Worm (Caenorhabditis elegans): Measurements from ENCODE around the gene rpl-21.

Gene rpl-21

DNA sequence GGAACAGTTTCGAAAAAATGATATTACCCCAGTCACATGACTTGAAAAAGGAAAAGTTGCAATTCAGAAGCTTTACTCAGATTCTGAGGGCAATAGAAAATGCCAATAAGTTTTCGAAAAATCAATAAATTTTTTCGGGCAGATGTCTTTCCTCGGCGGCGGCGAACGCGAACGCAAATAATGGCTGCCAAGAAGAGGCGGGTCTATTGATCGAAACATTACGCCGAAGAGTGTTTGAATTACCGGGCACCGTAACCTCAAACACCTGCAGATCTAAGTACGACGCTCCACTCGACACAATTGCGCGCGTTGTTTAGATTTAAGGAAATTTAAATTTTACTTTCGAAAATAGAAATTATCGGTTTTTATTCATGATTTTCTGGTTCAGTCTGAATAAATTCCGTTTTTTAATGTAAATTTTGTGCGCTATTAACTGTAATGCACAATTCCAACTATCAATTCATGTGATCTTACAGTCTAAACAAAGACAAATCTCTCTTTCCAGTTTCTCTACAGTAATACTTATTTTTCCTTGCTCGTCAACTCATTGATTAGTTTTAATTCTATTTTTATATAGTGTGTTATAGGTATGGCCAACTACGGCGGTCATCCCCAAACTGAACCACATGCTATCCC is 33.9 kb upstream of the rpl-21 start, which contains the start of gene prp-8 (continued):
- TF ChIP-seq nhr-28 (tag; optimal IDR thresholded peaks at IDR 0.05) (no peak), snpc-4 (tag; optimal IDR thresholded peaks at IDR 0.05) (no peak), lin-15B (tag; optimal IDR thresholded peaks at IDR 0.05) (peak; percentile 96), ceh-82 (tag; optimal IDR thresholded peaks at IDR 0.05) (no peak), ceh-28 (tag; optimal IDR thresholded peaks at IDR 0.05) (peak; percentile 89), unc-62 (GFP tag; optimal IDR thresholded peaks at IDR 0.05) (peak; percentile 20), unc-39 (tag; optimal IDR thresholded peaks at IDR 0.05) (no peak), aly-2 (tag; optimal IDR thresholded peaks at IDR 0.05) (no peak), lsy-12 (tag; optimal IDR thresholded peaks at IDR 0.05) (peak; percentile 87), ztf-4 (tag; optimal IDR thresholded peaks at IDR 0.05) (no peak)

ce11 chrIII:8163283-8163682 is 33.3 kb upstream of the rpl-21 start, which contains the start of gene bath-42:
Gene bath-42, minus strand, starts transcription at chrIII:8163383.
- TF ChIP-seq nhr-237 (tag; optimal IDR thresholded peaks at IDR 0.05), result no peak

DNA sequence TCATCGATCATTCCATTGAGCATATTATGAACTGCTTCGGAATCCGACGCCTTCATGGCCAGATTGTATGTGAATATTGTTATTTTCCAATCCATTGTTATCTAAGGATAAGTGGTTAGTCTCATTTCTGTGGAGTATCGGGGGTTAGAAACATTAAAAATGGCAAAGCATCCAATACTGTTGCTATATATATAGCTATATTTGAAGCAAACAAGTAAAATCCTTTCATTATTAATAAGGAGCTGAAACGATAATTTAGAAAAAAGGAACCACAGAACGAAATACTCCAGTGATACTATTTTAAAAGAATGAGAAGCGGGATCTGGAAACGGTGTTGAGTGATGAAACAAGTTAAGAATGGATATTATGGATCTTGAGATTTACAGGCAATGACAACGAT is 31.2 kb upstream of the rpl-21 start, which contains the start of gene inpp-5K:
inpp-5K (minus strand) TSS at position 101 of the 400 bp plus-strand sequence.
- TF ChIP-seq nhr-25 (tag; optimal IDR thresholded peaks at IDR 0.05), result peak; percentile 13
- TF ChIP-seq pqm-1 (tag; optimal IDR thresholded peaks at IDR 0.05), result no peak

DNA sequence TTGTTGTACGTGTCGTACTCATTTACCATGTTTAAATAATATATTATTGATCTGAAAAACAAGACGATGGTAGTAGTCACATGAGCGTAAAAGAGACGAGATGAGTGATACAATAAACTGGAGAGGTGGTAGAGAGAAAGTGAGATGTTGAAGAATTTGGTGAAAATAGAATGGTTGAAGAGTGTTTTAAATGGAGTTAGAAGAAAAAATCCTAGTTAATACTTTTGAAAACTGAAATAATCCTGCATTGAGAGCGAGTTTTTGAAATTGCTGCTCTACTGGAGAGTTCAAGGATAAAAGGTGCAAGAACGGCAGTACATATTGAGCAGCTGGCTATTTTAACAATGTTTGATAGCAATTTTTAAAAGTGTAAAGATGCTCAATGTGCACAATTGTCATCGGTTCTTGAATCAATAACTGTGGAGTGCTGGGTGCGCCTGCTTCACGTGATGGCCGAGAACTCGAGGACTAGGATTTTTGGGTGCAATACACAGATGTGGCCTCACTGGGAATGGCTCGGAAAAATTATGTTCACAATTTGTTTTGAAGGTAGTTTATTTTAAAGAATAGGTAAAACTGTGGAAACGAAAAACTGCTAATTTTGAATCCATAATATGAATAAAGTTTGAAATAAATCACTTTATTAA is 28.2 kb upstream of the rpl-21 start, which contains the start of gene atg-13:
atg-13 (minus strand) TSS at position 51 of the 647 bp plus-strand sequence.
- TF ChIP-seq nfya-1 (tag; optimal IDR thresholded peaks at IDR 0.05; ENCODE audit: insufficient read depth) (peak; percentile 43), elt-2 (tag; optimal IDR thresholded peaks at IDR 0.05) (peak; percentile 15), pha-4 (tag; optimal IDR thresholded peaks at IDR 0.05) (peak; percentile 62), ZK546.5 (tag; optimal IDR thresholded peaks at IDR 0.05) (no peak), hmg-11 (tag; optimal IDR thresholded peaks at IDR 0.05) (peak; percentile 9)

DNA sequence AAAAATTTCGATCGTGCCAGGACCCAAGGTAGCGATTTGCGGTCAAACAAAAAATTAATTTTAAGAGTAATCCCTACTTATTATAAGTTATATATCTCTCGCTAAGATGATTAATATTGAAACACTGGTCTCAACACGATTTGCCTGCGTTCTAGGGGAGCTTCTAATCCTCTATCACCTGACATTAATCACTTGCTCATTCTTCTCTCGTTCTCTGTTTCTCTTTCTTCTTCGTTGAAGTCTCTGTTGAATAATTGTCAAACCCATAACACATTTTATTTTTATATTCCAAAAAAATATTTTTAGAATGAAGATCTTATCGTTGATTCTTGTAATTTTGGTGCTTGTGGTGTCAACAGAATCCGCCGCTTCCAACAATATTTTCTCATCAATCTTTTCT is 25.1 kb upstream of the rpl-21 start, which contains the start of gene D2007.1:
D2007.1 (plus strand) TSS at position 301 of the 400 bp plus-strand sequence.
- no peak for TF ChIP-seq ceh-16 (tag; optimal IDR thresholded peaks at IDR 0.05)
- TF ChIP-seq unc-62 (GFP tag; optimal IDR thresholded peaks at IDR 0.05), result no peak
- TF ChIP-seq hmg-11 (tag; optimal IDR thresholded peaks at IDR 0.05), result no peak
- TF ChIP-seq nhr-43 (tag; optimal IDR thresholded peaks at IDR 0.05; ENCODE audit: poor library complexity, severe bottlenecking), result no peak

DNA sequence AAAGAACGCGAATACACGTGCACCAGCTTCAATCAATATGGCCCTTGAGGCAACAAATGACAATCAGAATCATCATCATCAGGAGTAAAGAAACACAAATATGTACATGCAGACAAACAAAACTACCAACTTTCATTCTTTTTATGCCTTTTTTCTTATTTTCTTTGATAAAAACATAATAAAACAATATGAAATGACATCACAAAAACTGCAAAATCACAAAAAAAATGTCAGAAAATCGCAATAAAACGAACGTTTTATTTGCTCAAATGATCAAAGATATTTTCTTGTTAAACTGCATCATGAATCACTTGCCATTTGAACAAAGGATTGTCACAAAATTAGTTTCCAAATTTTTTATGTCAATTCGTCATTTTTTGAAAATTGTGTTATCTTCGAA is 24.4 kb upstream of the rpl-21 start:
- no peak for TF ChIP-seq ceh-16 (tag; optimal IDR thresholded peaks at IDR 0.05)
- TF ChIP-seq fkh-2 (tag; optimal IDR thresholded peaks at IDR 0.05), result no peak
- no peak for TF ChIP-seq jun-1 (tag; optimal IDR thresholded peaks at IDR 0.05)
- no peak for TF ChIP-seq pqm-1 (tag; optimal IDR thresholded peaks at IDR 0.05)
- TF ChIP-seq aly-2 (tag; optimal IDR thresholded peaks at IDR 0.05), result no peak
- TF ChIP-seq ceh-9 (tag; optimal IDR thresholded peaks at IDR 0.05), result no peak
- no peak for TF ChIP-seq ztf-11 (tag; optimal IDR thresholded peaks at IDR 0.05)
- no peak for TF ChIP-seq unc-62 (GFP tag; optimal IDR thresholded peaks at IDR 0.05)
- TF ChIP-seq egl-27 (tag; optimal IDR thresholded peaks at IDR 0.05), result no peak
- TF ChIP-seq ceh-28 (tag; optimal IDR thresholded peaks at IDR 0.05), result no peak
- TF ChIP-seq elt-2 (tag; optimal IDR thresholded peaks at IDR 0.05), result peak; percentile 55
- no peak for TF ChIP-seq zag-1 (tag; optimal IDR thresholded peaks at IDR 0.05)
- no peak for TF ChIP-seq egl-5 (tag; optimal IDR thresholded peaks at IDR 0.05)
- no peak for TF ChIP-seq snpc-4 (tag; optimal IDR thresholded peaks at IDR 0.05)
- peak; percentile 6 for TF ChIP-seq pha-4 (tag; optimal IDR thresholded peaks at IDR 0.05)
- TF ChIP-seq nhr-12 (tag; optimal IDR thresholded peaks at IDR 0.05), result no peak
- no peak for TF ChIP-seq R02D3.7 (tag; optimal IDR thresholded peaks at IDR 0.05)
